Fruit fly (Drosophila melanogaster): ENCODE results near the gene CAH16.

The CAH16 gene

dm6 chr3R:31259947-31260346 lies at the start of gene CAH16:
Gene CAH16, plus strand, starts transcription at chr3R:31260247.
- no peak for TF ChIP-seq fru (GFP tag; optimal IDR thresholded peaks at IDR 0.05)
- TF ChIP-seq woc (GFP tag; optimal IDR thresholded peaks at IDR 0.05), result no peak
- no peak for TF ChIP-seq Sp1 (GFP tag; optimal IDR thresholded peaks at IDR 0.05)
- TF ChIP-seq br (GFP tag; optimal IDR thresholded peaks at IDR 0.05), result no peak
- no peak for TF ChIP-seq Mio (GFP tag; optimal IDR thresholded peaks at IDR 0.05)
- TF ChIP-seq Dif (GFP tag; optimal IDR thresholded peaks at IDR 0.05; ENCODE audit: partially characterized antibody), result no peak
- no peak for TF ChIP-seq OdsH (GFP tag; optimal IDR thresholded peaks at IDR 0.05)
- TF ChIP-seq jim (GFP tag; optimal IDR thresholded peaks at IDR 0.05), result no peak
- TF ChIP-seq GATAd (GFP tag; optimal IDR thresholded peaks at IDR 0.05), result no peak
- no peak for TF ChIP-seq N (GFP tag; optimal IDR thresholded peaks at IDR 0.05)
- no peak for TF ChIP-seq lola (GFP tag; optimal IDR thresholded peaks at IDR 0.05)
- no peak for TF ChIP-seq CG32264 (GFP tag; optimal IDR thresholded peaks at IDR 0.05)
- TF ChIP-seq Rel (GFP tag; optimal IDR thresholded peaks at IDR 0.05), result no peak
- TF ChIP-seq Rel (tag; optimal IDR thresholded peaks at IDR 0.05), result no peak

DNA sequence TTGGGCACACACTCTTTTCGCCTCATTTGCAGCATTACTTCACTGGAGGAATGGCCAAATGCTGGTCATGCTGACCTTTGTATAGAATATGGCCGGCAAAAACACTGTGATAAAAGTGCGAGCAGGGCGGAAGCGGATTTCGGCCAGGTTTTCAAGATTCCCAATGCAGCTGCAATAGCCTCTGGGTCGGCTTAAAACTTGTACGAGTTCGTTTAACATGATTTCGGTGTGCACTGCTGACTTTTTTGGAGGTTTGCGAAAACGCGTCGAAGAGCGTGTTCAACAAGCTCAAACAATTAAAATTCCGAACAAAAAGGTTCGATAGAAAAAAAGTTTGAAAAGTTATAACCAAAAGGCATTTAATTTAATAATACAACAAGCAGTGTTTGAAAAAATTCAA lies 49.4 kb upstream of the CAH16 start, which contains the start of gene chp:
Gene chp (minus strand): TSS at position 101 of the 400 bp plus-strand sequence.
- TF ChIP-seq Dfd (GFP tag; optimal IDR thresholded peaks at IDR 0.05) (no peak), OdsH (GFP tag; optimal IDR thresholded peaks at IDR 0.05) (no peak), brk (GFP tag; optimal IDR thresholded peaks at IDR 0.05) (no peak), Myc (optimal IDR thresholded peaks at IDR 0.05) (no peak), foxo (GFP tag; optimal IDR thresholded peaks at IDR 0.05) (no peak), Hr83 (GFP tag; optimal IDR thresholded peaks at IDR 0.05; ENCODE audit: poor library complexity, severe bottlenecking) (no peak), usp (GFP tag; optimal IDR thresholded peaks at IDR 0.05) (no peak), dmrt93B (GFP tag; optimal IDR thresholded peaks at IDR 0.05) (no peak), lola (GFP tag; optimal IDR thresholded peaks at IDR 0.05) (no peak), h (GFP tag; optimal IDR thresholded peaks at IDR 0.05) (no peak), jim (GFP tag; optimal IDR thresholded peaks at IDR 0.05) (no peak), fru (GFP tag; optimal IDR thresholded peaks at IDR 0.05) (no peak), Vsx2 (GFP tag; optimal IDR thresholded peaks at IDR 0.05; ENCODE audit: partially characterized antibody) (no peak), N (GFP tag; optimal IDR thresholded peaks at IDR 0.05) (no peak), woc (GFP tag; optimal IDR thresholded peaks at IDR 0.05) (no peak), HLH106 (tag; optimal IDR thresholded peaks at IDR 0.05) (no peak), tai (GFP tag; optimal IDR thresholded peaks at IDR 0.05) (no peak), br (GFP tag; optimal IDR thresholded peaks at IDR 0.05) (no peak), Rel (GFP tag; optimal IDR thresholded peaks at IDR 0.05) (no peak), Rel (tag; optimal IDR thresholded peaks at IDR 0.05) (no peak), dl (GFP tag; optimal IDR thresholded peaks at IDR 0.05; ENCODE audit: insufficient read depth in 1 of 2, partially characterized antibody in 2 of 2) (no peak)

DNA sequence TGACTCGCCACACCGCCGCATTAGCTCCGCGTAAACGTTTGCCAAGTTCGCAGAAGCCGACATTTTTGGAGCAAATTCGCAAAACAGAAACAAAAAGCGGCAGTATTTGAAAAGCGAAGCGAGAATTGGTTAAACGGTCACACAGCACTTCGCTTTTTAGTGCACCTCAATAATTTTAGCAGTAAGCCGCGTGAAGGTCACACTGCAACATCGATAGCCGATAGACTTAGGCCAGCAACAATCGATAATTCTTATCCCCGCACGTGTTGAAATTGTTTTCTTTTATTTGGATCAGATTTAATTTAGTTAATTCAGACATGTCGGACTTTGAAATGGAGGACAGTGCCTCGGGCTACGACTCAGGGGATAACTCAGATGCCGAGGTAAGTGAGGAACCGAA lies 46.8 kb upstream of the CAH16 start, which contains the start of the genes Zwilch and CG1542:
Gene Zwilch (minus strand): TSS at position 150 of the 400 bp plus-strand sequence.
Gene CG1542 (plus strand): TSS at position 232 of the 400 bp plus-strand sequence.
- no peak for TF ChIP-seq psq (GFP tag; optimal IDR thresholded peaks at IDR 0.05)
- peak; percentile 59 for TF ChIP-seq Myc (optimal IDR thresholded peaks at IDR 0.05)
- TF ChIP-seq brk (GFP tag; optimal IDR thresholded peaks at IDR 0.05), result no peak
- no peak for TF ChIP-seq dl (GFP tag; optimal IDR thresholded peaks at IDR 0.05; ENCODE audit: insufficient read depth in 1 of 2, partially characterized antibody in 2 of 2)

DNA sequence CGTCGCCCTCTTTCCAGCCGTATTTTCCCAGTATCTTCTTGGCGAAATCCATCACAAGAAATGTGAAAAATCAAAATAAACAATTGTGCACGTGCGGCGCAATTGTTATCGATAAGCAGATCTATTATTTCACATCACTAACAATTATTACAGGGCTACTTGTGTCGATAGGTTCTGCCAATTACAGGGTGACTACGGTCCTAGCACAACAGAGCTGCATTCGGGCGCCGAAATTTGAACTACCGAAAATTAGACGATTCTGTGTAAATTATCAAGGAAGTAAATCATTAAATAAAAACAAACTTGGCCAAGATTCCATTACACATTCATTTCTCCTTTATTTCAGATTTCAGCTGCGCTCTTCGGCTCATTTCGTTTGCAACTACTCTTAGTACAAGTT lies 44.2 kb upstream of the CAH16 start, which contains the start of gene CG15561:
Gene CG15561 (minus strand): TSS at position 113 of the 400 bp plus-strand sequence.
- TF ChIP-seq OdsH (GFP tag; optimal IDR thresholded peaks at IDR 0.05) (no peak), HLH106 (tag; optimal IDR thresholded peaks at IDR 0.05) (peak; percentile 36), dsf (GFP tag; optimal IDR thresholded peaks at IDR 0.05; ENCODE audit: borderline replicate concordance) (no peak), lola (GFP tag; optimal IDR thresholded peaks at IDR 0.05) (no peak), Hr83 (GFP tag; optimal IDR thresholded peaks at IDR 0.05; ENCODE audit: poor library complexity, severe bottlenecking) (peak; percentile 80), tai (GFP tag; optimal IDR thresholded peaks at IDR 0.05) (no peak), CrebA (GFP tag; optimal IDR thresholded peaks at IDR 0.05; ENCODE audit: borderline replicate concordance) (no peak), Dif (GFP tag; optimal IDR thresholded peaks at IDR 0.05; ENCODE audit: partially characterized antibody) (no peak), Abd-B (GFP tag; optimal IDR thresholded peaks at IDR 0.05) (no peak), Hnf4 (GFP tag; optimal IDR thresholded peaks at IDR 0.05) (no peak), ey (GFP tag; optimal IDR thresholded peaks at IDR 0.05) (no peak), brk (GFP tag; optimal IDR thresholded peaks at IDR 0.05) (no peak), Rel (GFP tag; optimal IDR thresholded peaks at IDR 0.05) (no peak), Rel (tag; optimal IDR thresholded peaks at IDR 0.05) (peak; percentile 45), Sp1 (GFP tag; optimal IDR thresholded peaks at IDR 0.05) (no peak), dl (GFP tag; optimal IDR thresholded peaks at IDR 0.05; ENCODE audit: insufficient read depth in 1 of 2, partially characterized antibody in 2 of 2) (no peak), jim (GFP tag; optimal IDR thresholded peaks at IDR 0.05) (no peak), Myc (optimal IDR thresholded peaks at IDR 0.05) (peak; percentile 27), fru (GFP tag; optimal IDR thresholded peaks at IDR 0.05) (no peak), dmrt93B (GFP tag; optimal IDR thresholded peaks at IDR 0.05) (no peak), pan (optimal IDR thresholded peaks at IDR 0.05) (no peak), N (GFP tag; optimal IDR thresholded peaks at IDR 0.05) (no peak), CG9705 (GFP tag; optimal IDR thresholded peaks at IDR 0.05) (no peak), h (GFP tag; optimal IDR thresholded peaks at IDR 0.05) (no peak), rgr (GFP tag; optimal IDR thresholded peaks at IDR 0.05) (no peak), Vsx2 (GFP tag; optimal IDR thresholded peaks at IDR 0.05; ENCODE audit: partially characterized antibody) (no peak), usp (GFP tag; optimal IDR thresholded peaks at IDR 0.05) (no peak), br (GFP tag; optimal IDR thresholded peaks at IDR 0.05) (no peak), Mio (GFP tag; optimal IDR thresholded peaks at IDR 0.05) (no peak), foxo (GFP tag; optimal IDR thresholded peaks at IDR 0.05) (no peak), Dfd (GFP tag; optimal IDR thresholded peaks at IDR 0.05) (no peak), sage (GFP tag; optimal IDR thresholded peaks at IDR 0.05) (no peak)
